Worm (Caenorhabditis elegans) whole organism, L3 larva: ENCODE data around the gene sec-22.

Experiments
- egl-5 ChIP-seq: fragments of 150-350 bp; optimal IDR thresholded peaks from 2 replicates; lab custom pipeline; 2017; ENCODE audit warnings: missing biosample characterization, missing genetic modification reagents, missing genetic modification characterization, inconsistent platforms
- elt-1 ChIP-seq: fragments of 150-350 bp; optimal IDR thresholded peaks from 2 replicates; lab custom pipeline; 2014; ENCODE audit warnings: missing biosample characterization, missing genetic modification characterization
- lin-15B ChIP-seq: fragments of 150-350 bp; optimal IDR thresholded peaks from 2 replicates; lab custom pipeline; 2014; ENCODE audit warnings: missing biosample characterization, missing genetic modification characterization
- nfya-1 ChIP-seq: sonication (generic microtip); optimal IDR thresholded peaks from 2 replicates; lab custom pipeline; 2017; ENCODE audit warnings: missing genetic modification characterization, mild to moderate bottlenecking, missing compliant biosample characterization, antibody characterized with exemption, moderate library complexity; ENCODE audit not compliant: insufficient read depth
- nhr-25 ChIP-seq: sonication (generic microtip); optimal IDR thresholded peaks from 2 replicates; lab custom pipeline; 2017; ENCODE audit warnings: missing biosample characterization, missing genetic modification characterization
- snpc-4 ChIP-seq: fragments of 150-350 bp; optimal IDR thresholded peaks from 2 replicates; lab custom pipeline; 2014; ENCODE audit warnings: missing biosample characterization, missing genetic modification characterization
- unc-62 ChIP-seq: fragments of 150-350 bp; sonication (generic microtip); optimal IDR thresholded peaks from 4 replicates; lab custom pipeline; 2014; ENCODE audit warnings: missing biosample characterization, missing genetic modification reagents, missing genetic modification characterization

The sec-22 gene

ce11 chrX:1086406-1086897 is 51.1 kb downstream of the sec-22 start:
- TF ChIP-seq nhr-25 (peak; percentile 64), elt-1 (tag; lab: Kevin White, UChicago) (peak; percentile 12), egl-5 (tag; lab: Kevin White, UChicago) (peak; percentile 26), snpc-4 (tag; lab: Kevin White, UChicago) (no peak), nfya-1 (tag; lab: Kevin White, UChicago) (peak; percentile 12), unc-62 (GFP tag; lab: Kevin White, UChicago) (no peak), lin-15B (tag; lab: Kevin White, UChicago) (no peak)
